Worm (Caenorhabditis elegans): ENCODE data around the gene T01H3.3.

- no peak for TF ChIP-seq ztf-29 (GFP tag; IDR thresholded peaks at IDR 0.05)
- no peak for TF ChIP-seq cog-1 (tag; optimal IDR thresholded peaks at IDR 0.05)
- no peak for TF ChIP-seq klf-2 (GFP tag; conservative IDR thresholded peaks at IDR 0.05)
- TF ChIP-seq med-1 (GFP tag; optimal IDR thresholded peaks at IDR 0.05; ENCODE audit: insufficient read depth) = no peak
- TF ChIP-seq flt-1 (GFP tag; IDR thresholded peaks at IDR 0.05) = no peak
- TF ChIP-seq tab-1 (GFP tag; IDR thresholded peaks at IDR 0.05) = no peak
- no peak for TF ChIP-seq T22C8.4 (GFP tag; IDR thresholded peaks at IDR 0.05)
- TF ChIP-seq ref-1 (GFP tag; conservative IDR thresholded peaks at IDR 0.05) = no peak
Measured at ce11 chrII:7825107-7825506, 48.6 kb downstream of the T01H3.3 start, which contains the start of gene srw-62.
